Worm (Caenorhabditis elegans) whole organism, L2 larva: ENCODE data around the gene degt-1.

Experiments
- ceh-82 ChIP-seq: fragments of 150-350 bp; optimal IDR thresholded peaks from 2 replicates; lab custom pipeline; 2014; ENCODE audit warnings: missing biosample characterization, missing genetic modification characterization
- lin-13 ChIP-seq: fragments of 150-350 bp; optimal IDR thresholded peaks from 2 replicates; lab custom pipeline; 2014; ENCODE audit warnings: missing biosample characterization, missing genetic modification reagents, missing genetic modification characterization
- mab-5 ChIP-seq: fragments of 150-350 bp; optimal IDR thresholded peaks from 2 replicates; lab custom pipeline; 2014; ENCODE audit warnings: missing biosample characterization, missing genetic modification characterization
- nhr-77 ChIP-seq: fragments of 150-350 bp; optimal IDR thresholded peaks from 2 replicates; lab custom pipeline; 2014; ENCODE audit warnings: missing biosample characterization, missing genetic modification characterization

DNA sequence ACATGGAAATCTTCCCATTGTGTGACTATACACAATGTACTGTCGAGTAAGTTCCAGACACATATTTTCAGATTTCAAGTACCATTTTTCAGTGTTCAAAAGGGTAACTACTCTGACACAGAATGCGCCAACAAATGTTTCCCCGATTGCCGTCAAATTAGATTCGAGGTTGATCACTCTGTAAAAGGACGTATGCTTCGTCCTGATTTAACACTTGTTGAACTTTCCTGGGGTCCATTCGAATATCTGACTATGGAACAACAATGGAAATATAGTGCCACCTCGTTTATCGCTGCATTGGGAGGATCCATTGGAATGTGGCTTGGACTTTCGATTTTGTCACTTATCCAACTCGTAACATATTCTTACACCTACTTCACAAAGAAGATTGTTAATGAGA, 34.1 kb downstream of the degt-1 start:
- TF ChIP-seq ceh-82 (tag; lab: Kevin White, UChicago), result no peak
- TF ChIP-seq lin-13 (GFP tag; lab: Kevin White, UChicago), result no peak
- TF ChIP-seq nhr-77 (tag; lab: Kevin White, UChicago), result no peak
- TF ChIP-seq mab-5, result no peak
